Worm (Caenorhabditis elegans): ENCODE measurements around the gene sru-44.

DNA sequence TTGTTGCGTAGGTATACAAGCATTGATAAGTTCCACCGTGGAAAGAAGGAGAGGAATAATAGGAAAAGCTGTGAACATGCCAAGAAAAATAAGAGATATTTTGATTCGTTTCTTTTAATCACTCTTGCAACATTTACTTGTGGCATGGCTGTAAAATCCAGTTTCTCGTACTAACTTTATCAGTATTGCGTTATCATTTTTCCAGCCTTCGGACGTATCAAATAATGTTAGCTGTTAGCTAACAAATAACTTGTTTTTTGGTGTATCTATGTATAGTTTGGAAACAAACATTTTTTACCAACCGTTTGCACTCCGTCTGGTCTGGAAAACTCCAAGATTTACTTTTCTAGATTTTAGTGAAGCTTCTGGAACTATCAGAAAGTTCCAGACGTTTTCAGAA, 34.3 kb downstream of the sru-44 start, which contains the start of gene clec-234:
- TF ChIP-seq him-1 (tag; optimal IDR thresholded peaks at IDR 0.05) (no peak), dao-5 (tag; optimal IDR thresholded peaks at IDR 0.05) (no peak), W03F9.2 (tag; optimal IDR thresholded peaks at IDR 0.05) (no peak)
